Fruit fly (Drosophila melanogaster) whole organism, embryonic: ENCODE measurements around the gene crq.

Experiments
- Atf-2 ChIP-seq: fragments of 200-800 bp; sonication (Bioruptor generic); optimal IDR thresholded peaks from 2 replicates; lab custom pipeline; 2016; ENCODE audit warnings: missing biosample characterization, missing genetic modification characterization
- Awh ChIP-seq: fragments of 200-800 bp; sonication (Bioruptor generic); IDR thresholded peaks from 2 replicates; pipeline ENCODE4, ENCODE4 v1.3.6; 2022; ENCODE audit warnings: missing biosample characterization, missing genetic modification characterization
- CG10147 ChIP-seq: fragments of 200-800 bp; sonication (Bioruptor generic); optimal IDR thresholded peaks from 2 replicates; lab custom pipeline; 2019; ENCODE audit warnings: missing biosample characterization, mild to moderate bottlenecking, missing genetic modification characterization, moderate library complexity
- CG12104 ChIP-seq: fragments of 200-800 bp; sonication (Bioruptor generic); optimal IDR thresholded peaks from 3 replicates; lab custom pipeline; 2016; ENCODE audit warnings: missing biosample characterization, missing genetic modification characterization
- CG14667 ChIP-seq: fragments of 200-800 bp; sonication (Bioruptor generic); IDR thresholded peaks from 2 replicates; pipeline ENCODE4 v1.3.6; 2022; ENCODE audit warnings: missing biosample characterization, missing genetic modification characterization
- CG1529 ChIP-seq: fragments of 200-800 bp; sonication (Bioruptor generic); optimal IDR thresholded peaks from 3 replicates; lab custom pipeline; 2018; ENCODE audit warnings: missing biosample characterization, missing genetic modification characterization
- CG15479 ChIP-seq: fragments of 200-800 bp; sonication (Bioruptor generic); optimal IDR thresholded peaks from 3 replicates; lab custom pipeline; 2019; ENCODE audit warnings: missing biosample characterization, mild to moderate bottlenecking, missing genetic modification characterization, moderate library complexity
- CG17612 ChIP-seq: fragments of 200-800 bp; sonication (Bioruptor generic); IDR thresholded peaks from 2 replicates; pipeline ENCODE4 v1.3.6; 2022; ENCODE audit warnings: missing biosample characterization, missing genetic modification characterization
- CG17912 ChIP-seq: fragments of 200-800 bp; sonication (Bioruptor generic); optimal IDR thresholded peaks from 2 replicates; lab custom pipeline; 2018; ENCODE audit warnings: missing biosample characterization, mild to moderate bottlenecking, missing genetic modification characterization
- CG18011 ChIP-seq: fragments of 200-800 bp; sonication (Bioruptor generic); optimal IDR thresholded peaks from 2 replicates; lab custom pipeline; 2017; ENCODE audit warnings: missing biosample characterization, missing genetic modification characterization, mild to moderate bottlenecking, moderate library complexity, missing genotype
- CG18764 ChIP-seq: fragments of 200-800 bp; sonication (Bioruptor generic); optimal IDR thresholded peaks from 3 replicates; lab custom pipeline; 2016; ENCODE audit warnings: missing biosample characterization, missing genetic modification characterization
- CG2712 ChIP-seq: fragments of 200-800 bp; optimal IDR thresholded peaks from 3 replicates; lab custom pipeline; 2019; ENCODE audit warnings: missing biosample characterization, mild to moderate bottlenecking, missing genetic modification characterization, moderate library complexity
- CG3065 ChIP-seq: fragments of 200-800 bp; sonication (Bioruptor generic); optimal IDR thresholded peaks from 2 replicates; lab custom pipeline; 2016; ENCODE audit warnings: missing biosample characterization, missing genetic modification characterization
- CG32772 ChIP-seq: fragments of 200-800 bp; sonication (Bioruptor generic); IDR thresholded peaks from 2 replicates; pipeline ENCODE4 v1.3.6; 2022; ENCODE audit warnings: missing biosample characterization, missing genetic modification characterization
- CG42726 ChIP-seq: fragments of 200-800 bp; sonication (Bioruptor generic); IDR thresholded peaks from 2 replicates; pipeline ENCODE4 v1.3.6; 2022; ENCODE audit warnings: missing biosample characterization, missing genetic modification characterization; ENCODE audit not compliant: partially characterized antibody
- CG5245 ChIP-seq: fragments of 200-800 bp; sonication (Bioruptor generic); optimal IDR thresholded peaks from 3 replicates; lab custom pipeline; 2016; ENCODE audit warnings: missing biosample characterization, missing genetic modification characterization
- CG5953 ChIP-seq: fragments of 200-800 bp; sonication (Bioruptor generic); IDR thresholded peaks from 2 replicates; pipeline ENCODE4 v1.3.6; 2022; ENCODE audit warnings: missing biosample characterization, missing genetic modification characterization
- CG7271 ChIP-seq: fragments of 200-800 bp; sonication (Bioruptor generic); optimal IDR thresholded peaks from 2 replicates; lab custom pipeline; 2018; ENCODE audit warnings: missing biosample characterization, mild to moderate bottlenecking, missing genetic modification characterization, moderate library complexity
- CG7372 ChIP-seq: fragments of 200-800 bp; sonication (Bioruptor generic); IDR thresholded peaks from 2 replicates; pipeline ENCODE4 v1.3.6; 2022; ENCODE audit warnings: missing biosample characterization, missing genetic modification characterization
- CG8089 ChIP-seq: fragments of 200-800 bp; sonication (Bioruptor generic); optimal IDR thresholded peaks from 3 replicates; lab custom pipeline; 2016; ENCODE audit warnings: missing biosample characterization, missing genetic modification characterization
- CG8290 ChIP-seq, 3 experiments: fragments of 200-800 bp; sonication (Bioruptor generic); optimal IDR thresholded peaks; 2 replicates each; lab custom pipeline; 2016 to 2019; ENCODE audit warnings: missing biosample characterization in 3 of 3, missing genetic modification characterization in 3 of 3, mild to moderate bottlenecking in 2 of 3, moderate library complexity in 1 of 3
- CG9817 ChIP-seq: fragments of 200-800 bp; sonication (Bioruptor generic); optimal IDR thresholded peaks from 2 replicates; lab custom pipeline; 2018; ENCODE audit warnings: missing biosample characterization, mild to moderate bottlenecking, missing genetic modification characterization, moderate library complexity
- Chrac-16 ChIP-seq: fragments of 200-800 bp; sonication (Bioruptor generic); optimal IDR thresholded peaks from 3 replicates; lab custom pipeline; 2016; ENCODE audit warnings: missing biosample characterization, missing genetic modification characterization
- Fer3 ChIP-seq: fragments of 200-800 bp; sonication (Bioruptor generic); optimal IDR thresholded peaks from 2 replicates; lab custom pipeline; 2018; ENCODE audit warnings: missing biosample characterization, mild to moderate bottlenecking, missing genetic modification characterization, moderate library complexity
- H15 ChIP-seq: fragments of 200-800 bp; sonication (Bioruptor generic); IDR thresholded peaks from 3 replicates; pipeline ENCODE4 v1.3.6; 2022; ENCODE audit warnings: missing biosample characterization, missing genetic modification characterization
- Lpt ChIP-seq: fragments of >200 bp; optimal IDR thresholded peaks from 2 replicates; lab custom pipeline; 2018; ENCODE audit warnings: missing biosample characterization, missing genetic modification characterization
- Mes4 ChIP-seq: fragments of 200-800 bp; sonication (Bioruptor generic); optimal IDR thresholded peaks from 2 replicates; lab custom pipeline; 2016; ENCODE audit warnings: missing biosample characterization, missing genetic modification characterization
- Mrtf ChIP-seq: fragments of 200-800 bp; sonication (Bioruptor generic); IDR thresholded peaks from 3 replicates; pipeline ENCODE4 v1.3.6; 2022; ENCODE audit warnings: missing biosample characterization, missing genetic modification characterization
- NK7.1 ChIP-seq: fragments of 200-800 bp; sonication (Bioruptor generic); optimal IDR thresholded peaks from 3 replicates; lab custom pipeline; 2016; ENCODE audit warnings: missing biosample characterization, missing genetic modification characterization
- Nf-YA ChIP-seq: fragments of 200-800 bp; sonication (Bioruptor generic); IDR thresholded peaks from 2 replicates; pipeline ENCODE4 v1.3.6; 2022; ENCODE audit warnings: missing biosample characterization, missing genetic modification characterization
- Ptx1 ChIP-seq: fragments of 200-800 bp; sonication (Bioruptor generic); IDR thresholded peaks from 2 replicates; pipeline ENCODE4 v1.3.6; 2022; ENCODE audit warnings: missing biosample characterization, missing genetic modification characterization
- Rx ChIP-seq: fragments of 200-800 bp; sonication (Bioruptor generic); IDR thresholded peaks from 2 replicates; pipeline ENCODE4 v1.3.6; 2022; ENCODE audit warnings: missing biosample characterization, missing genetic modification characterization
- Six4 ChIP-seq: fragments of 200-800 bp; sonication (Bioruptor generic); optimal IDR thresholded peaks from 2 replicates; lab custom pipeline; 2016; ENCODE audit warnings: missing biosample characterization, missing genetic modification characterization
- Sox100B ChIP-seq: fragments of 200-800 bp; sonication (Bioruptor generic); optimal IDR thresholded peaks from 3 replicates; lab custom pipeline; 2018; ENCODE audit warnings: missing biosample characterization, mild to moderate bottlenecking, missing genetic modification characterization
- Trl ChIP-seq, 3 experiments: fragments of >200 bp in 2 of 3; fragments of 200-800 bp in 1 of 3; sonication (Bioruptor generic) in 1 of 3; optimal IDR thresholded peaks; 2 replicates in 1 of 3; 3 replicates in 2 of 3; lab custom pipeline; 2016 to 2017; ENCODE audit warnings: missing biosample characterization in 1 of 3, missing genetic modification characterization in 1 of 3
- ab ChIP-seq: fragments of 200-800 bp; sonication (Bioruptor generic); optimal IDR thresholded peaks from 2 replicates; lab custom pipeline; 2016; ENCODE audit warnings: missing biosample characterization, missing genetic modification characterization
- aop ChIP-seq: fragments of 200-800 bp; sonication (Bioruptor generic); IDR thresholded peaks from 2 replicates; pipeline ENCODE4 v1.3.6; 2022; ENCODE audit warnings: missing biosample characterization, missing genetic modification characterization
- bbx ChIP-seq: fragments of 200-800 bp; sonication (Bioruptor generic); IDR thresholded peaks from 2 replicates; pipeline ENCODE4 v1.3.6; 2022; ENCODE audit warnings: missing biosample characterization, missing genetic modification characterization; ENCODE audit not compliant: partially characterized antibody
- dan ChIP-seq: fragments of 200-800 bp; sonication (Bioruptor generic); IDR thresholded peaks from 2 replicates; pipeline ENCODE4 v1.3.6; 2022; ENCODE audit warnings: missing biosample characterization, missing genetic modification characterization
- dm ChIP-seq: fragments of 200-800 bp; sonication (Bioruptor generic); optimal IDR thresholded peaks from 3 replicates; lab custom pipeline; 2016; ENCODE audit warnings: missing biosample characterization, missing genetic modification characterization
- fd102C ChIP-seq: fragments of 200-800 bp; sonication (Bioruptor generic); optimal IDR thresholded peaks from 2 replicates; lab custom pipeline; 2018; ENCODE audit warnings: missing biosample characterization, mild to moderate bottlenecking, missing genetic modification characterization, moderate library complexity
- gce ChIP-seq: fragments of 200-800 bp; sonication (Bioruptor generic); IDR thresholded peaks from 3 replicates; pipeline ENCODE4 v1.3.6; 2022; ENCODE audit warnings: missing biosample characterization, missing genetic modification characterization
- gcm2 ChIP-seq: fragments of 200-800 bp; sonication (Bioruptor generic); optimal IDR thresholded peaks from 2 replicates; lab custom pipeline; 2016; ENCODE audit warnings: missing biosample characterization, missing genetic modification characterization
- grn ChIP-seq: fragments of 200-800 bp; sonication (Bioruptor generic); optimal IDR thresholded peaks from 3 replicates; lab custom pipeline; 2017; ENCODE audit warnings: missing biosample characterization, missing genetic modification characterization
- pros ChIP-seq: fragments of 200-800 bp; sonication (Bioruptor generic); optimal IDR thresholded peaks from 3 replicates; lab custom pipeline; 2019; ENCODE audit warnings: missing biosample characterization, mild to moderate bottlenecking, missing genetic modification characterization, moderate library complexity
- repo ChIP-seq: fragments of 200-800 bp; sonication (Bioruptor generic); optimal IDR thresholded peaks from 2 replicates; lab custom pipeline; 2016; ENCODE audit warnings: missing biosample characterization, missing genetic modification characterization
- sd ChIP-seq: fragments of 200-800 bp; sonication (Bioruptor generic); optimal IDR thresholded peaks from 3 replicates; lab custom pipeline; 2018; ENCODE audit warnings: missing biosample characterization, mild to moderate bottlenecking, missing genetic modification characterization, moderate library complexity
- shn ChIP-seq: fragments of 200-800 bp; sonication (Bioruptor generic); optimal IDR thresholded peaks from 3 replicates; lab custom pipeline; 2016; ENCODE audit warnings: missing biosample characterization, missing genetic modification characterization
- sob ChIP-seq: fragments of 200-800 bp; sonication (Bioruptor generic); IDR thresholded peaks from 2 replicates; pipeline ENCODE4 v1.3.6; 2022; ENCODE audit warnings: missing biosample characterization, missing genetic modification characterization
- trh ChIP-seq: fragments of 200-800 bp; sonication (Bioruptor generic); optimal IDR thresholded peaks from 2 replicates; lab custom pipeline; 2016; ENCODE audit warnings: missing biosample characterization, missing genetic modification characterization

Gene crq

dm6 chr2L:470336-470934 lies 17.6 kb upstream of the crq start (continued):
- TF ChIP-seq CG7271, result no peak
- no peak for TF ChIP-seq aop (GFP tag; lab: Robert Waterston, UW)
- peak; percentile 18 for TF ChIP-seq dm (GFP tag; lab: Kevin White, UChicago)
- TF ChIP-seq Rx (GFP tag; lab: Robert Waterston, UW), result peak; percentile 68
- peak; percentile 82 for TF ChIP-seq sd (tag; lab: Kevin White, UChicago)
- 0 out of 2 replicates have a peak, but pooled peaks have one; percentile 19 for TF ChIP-seq CG7372
- no peak for TF ChIP-seq CG15479
- peak; percentile 83 for TF ChIP-seq Ptx1 (GFP tag; lab: Robert Waterston, UW)
- TF ChIP-seq Trl (optimal IDR thresholded peaks at IDR 0.05; lab: Kevin White, UChicago), result no peak
- TF ChIP-seq Trl (GFP tag; optimal IDR thresholded peaks at IDR 0.05; lab: Kevin White, UChicago), result peak; percentile 85
- TF ChIP-seq Chrac-16 (GFP tag; lab: Kevin White, UChicago), result peak; percentile 71
- peak; percentile 83 for TF ChIP-seq Atf-2 (GFP tag; lab: Kevin White, UChicago)
- peak; percentile 74 for TF ChIP-seq H15
- TF ChIP-seq sob (GFP tag; lab: Robert Waterston, UW), result peak; percentile 81
- peak; percentile 76 for TF ChIP-seq CG32772 (GFP tag; lab: Robert Waterston, UW)
- peak; percentile 62; the same call in 1 of the 2 replicates for TF ChIP-seq Nf-YA (GFP tag; lab: Robert Waterston, UW)
- TF ChIP-seq Lpt, result no peak
- no peak for TF ChIP-seq bbx (GFP tag; lab: Robert Waterston, UW)
- peak; percentile 7 for TF ChIP-seq CG3065 (GFP tag; lab: Kevin White, UChicago)
- peak; percentile 44 for TF ChIP-seq CG5245 (GFP tag; lab: Kevin White, UChicago)
- peak; percentile 83 for TF ChIP-seq ab (GFP tag; lab: Kevin White, UChicago)
- peak; percentile 71 for TF ChIP-seq CG9817 (tag; lab: Kevin White, UChicago)
- no peak for TF ChIP-seq CG1529 (GFP tag; lab: Kevin White, UChicago)
- peak; percentile 50 for TF ChIP-seq repo (GFP tag; lab: Kevin White, UChicago)
- TF ChIP-seq grn (GFP tag; lab: Kevin White, UChicago), result no peak
- no peak for TF ChIP-seq CG8290 (GFP tag; optimal IDR thresholded peaks at IDR 0.05; lab: Kevin White, UChicago)
- no peak for TF ChIP-seq CG8290 (tag; optimal IDR thresholded peaks at IDR 0.05; lab: Kevin White, UChicago)
- peak; percentile 72 for TF ChIP-seq CG2712 (tag; lab: Kevin White, UChicago)
- TF ChIP-seq CG8089 (GFP tag; lab: Kevin White, UChicago), result peak; percentile 82
- TF ChIP-seq gce (GFP tag; lab: Robert Waterston, UW), result 0 out of 3 replicates have a peak, but pooled peaks have one; percentile 35
- TF ChIP-seq NK7.1, result peak; percentile 79
- peak; percentile 79 for TF ChIP-seq Fer3
- no peak for TF ChIP-seq CG17912 (GFP tag; lab: Kevin White, UChicago)
- TF ChIP-seq pros (GFP tag; lab: Kevin White, UChicago), result no peak
- peak; percentile 60 for TF ChIP-seq Six4 (GFP tag; lab: Kevin White, UChicago)
- peak; percentile 88 for TF ChIP-seq shn (GFP tag; lab: Kevin White, UChicago)
- peak; percentile 58 for TF ChIP-seq CG12104 (GFP tag; lab: Kevin White, UChicago)
- peak; percentile 44; the same call in 1 of the 3 replicates for TF ChIP-seq Mrtf
- TF ChIP-seq CG18764 (GFP tag; lab: Kevin White, UChicago), result peak; percentile 63
- peak; percentile 80 for TF ChIP-seq gcm2 (GFP tag; lab: Kevin White, UChicago)
- TF ChIP-seq Sox100B (GFP tag; lab: Kevin White, UChicago), result peak; percentile 60
- peak; percentile 75 for TF ChIP-seq CG10147
- TF ChIP-seq Awh (GFP tag; lab: Robert Waterston, UW), result 0 out of 2 replicates have a peak, but pooled peaks have one; percentile 36
- peak; percentile 43; the same call in 1 of the 2 replicates for TF ChIP-seq CG14667 (GFP tag; lab: Robert Waterston, UW)
- TF ChIP-seq CG17612, result peak; percentile 52; the same call in 1 of the 2 replicates
- TF ChIP-seq trh (GFP tag; lab: Kevin White, UChicago), result no peak
- no peak for TF ChIP-seq dan (GFP tag; lab: Robert Waterston, UW)
- peak; percentile 52; the same call in 1 of the 2 replicates for TF ChIP-seq CG5953
- TF ChIP-seq fd102C (GFP tag; lab: Kevin White, UChicago), result no peak
- TF ChIP-seq CG42726 (GFP tag; lab: Robert Waterston, UW), result no peak
- peak; percentile 83 for TF ChIP-seq Mes4 (GFP tag; lab: Kevin White, UChicago)
- peak; percentile 30 for TF ChIP-seq CG18011 (GFP tag; lab: Kevin White, UChicago)
